Worm (Caenorhabditis elegans) whole organism, mixed stage, embryonic: Measurements from ENCODE around the gene C43F9.7.

Source experiments
- ceh-83 ChIP-seq: fragments of 200-800 bp; sonication (Bioruptor generic); optimal IDR thresholded peaks from 2 replicates; lab custom pipeline; 2018; ENCODE audit warnings: mild to moderate bottlenecking, missing genetic modification characterization, missing compliant biosample characterization
- elt-3 ChIP-seq: fragments of 150-350 bp; optimal IDR thresholded peaks from 2 replicates; lab custom pipeline; 2014; ENCODE audit warnings: missing biosample characterization, missing genetic modification characterization
- ham-2 ChIP-seq: fragments of 200-800 bp; sonication (Bioruptor generic); optimal IDR thresholded peaks from 2 replicates; lab custom pipeline; 2018; ENCODE audit warnings: mild to moderate bottlenecking, missing genetic modification characterization, missing compliant biosample characterization
- lin-13 ChIP-seq: fragments of 150-350 bp; optimal IDR thresholded peaks from 2 replicates; lab custom pipeline; 2014; ENCODE audit warnings: missing biosample characterization, missing genetic modification characterization
- nhr-237 ChIP-seq: fragments of 150-350 bp; optimal IDR thresholded peaks from 2 replicates; lab custom pipeline; 2014; ENCODE audit warnings: missing biosample characterization, missing genetic modification characterization
- nhr-28 ChIP-seq: fragments of 150-350 bp; optimal IDR thresholded peaks from 2 replicates; lab custom pipeline; 2014; ENCODE audit warnings: missing biosample characterization, missing genetic modification characterization
- nhr-76 ChIP-seq: sonication (generic microtip); optimal IDR thresholded peaks from 2 replicates; lab custom pipeline; 2017; ENCODE audit warnings: missing biosample characterization, missing genetic modification characterization
- pha-4 ChIP-seq: fragments of 150-350 bp; optimal IDR thresholded peaks from 2 replicates; lab custom pipeline; 2018; ENCODE audit warnings: missing biosample characterization, missing genetic modification reagents, missing genetic modification characterization
- sem-2 ChIP-seq: fragments of 200-800 bp; sonication (Bioruptor generic); optimal IDR thresholded peaks from 2 replicates; lab custom pipeline; 2018; ENCODE audit warnings: mild to moderate bottlenecking, missing genetic modification characterization, missing compliant biosample characterization
- sptf-1 ChIP-seq: sonication (generic microtip); optimal IDR thresholded peaks from 2 replicates; lab custom pipeline; 2017; ENCODE audit warnings: mild to moderate bottlenecking, missing genetic modification characterization, moderate library complexity, missing compliant biosample characterization
- unc-39 ChIP-seq: fragments of 150-350 bp; optimal IDR thresholded peaks from 2 replicates; lab custom pipeline; 2014; ENCODE audit warnings: missing biosample characterization, missing genetic modification characterization

ce11 chrIV:10578367-10578766, 15.1 kb downstream of the C43F9.7 start, which contains the start of gene lgc-43:
- no peak for TF ChIP-seq elt-3 (tag; lab: Kevin White, UChicago)
- TF ChIP-seq nhr-28 (tag; lab: Kevin White, UChicago): no peak
- no peak for TF ChIP-seq sptf-1
- TF ChIP-seq sem-2 (GFP tag; lab: Kevin White, UChicago): no peak
- no peak for TF ChIP-seq ceh-83 (GFP tag; lab: Kevin White, UChicago)
- TF ChIP-seq nhr-76 (tag; lab: Kevin White, UChicago): no peak
- TF ChIP-seq nhr-237 (tag; lab: Kevin White, UChicago): no peak
- no peak for TF ChIP-seq ham-2
- no peak for TF ChIP-seq unc-39 (tag; lab: Kevin White, UChicago)
- TF ChIP-seq lin-13: no peak
- TF ChIP-seq pha-4 (tag; lab: Kevin White, UChicago): no peak
